Worm (Caenorhabditis elegans): ENCODE measurements around the gene F13A7.11.
"Not testable (repeated sequence)": the region's sequence is repeated elsewhere in the genome, so short reads cannot be mapped to it uniquely, and the experiment has no call there.

Gene F13A7.11

ce11 chrV:16399388-16399787 is 4.3 kb upstream of the F13A7.11 start, which contains the start of gene sre-36:
Gene sre-36, plus strand, starts transcription at chrV:16399688.
- TF ChIP-seq mep-1 (tag; optimal IDR thresholded peaks at IDR 0.05) (no peak), tbx-2 (tag; optimal IDR thresholded peaks at IDR 0.05) (no peak)

DNA sequence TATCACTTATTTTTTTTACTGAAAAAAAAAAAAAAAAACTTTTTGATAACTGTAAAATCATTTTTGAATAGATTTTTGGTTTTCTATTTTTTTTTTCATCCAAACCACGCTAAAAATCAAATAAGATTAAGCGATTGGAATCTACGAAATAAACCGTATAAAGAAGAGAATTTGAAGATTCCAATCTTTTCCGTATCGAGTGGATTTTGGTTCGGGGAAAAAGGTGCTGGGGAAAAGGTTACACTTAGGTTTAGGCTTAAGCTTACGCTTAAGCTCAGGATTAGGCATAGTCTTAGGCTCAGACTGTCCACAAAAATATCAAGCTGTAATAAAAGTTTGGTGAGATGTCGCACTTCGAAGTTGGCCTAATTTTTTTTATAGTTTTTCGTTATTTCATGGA is 635 bp upstream of the F13A7.11 start, which contains the start of gene F13A7.12:
Gene F13A7.12, plus strand, starts transcription at position 301 of the 400 bp plus-strand sequence.
- TF ChIP-seq lin-13 (GFP tag; optimal IDR thresholded peaks at IDR 0.05) (no peak), unc-62 (GFP tag; optimal IDR thresholded peaks at IDR 0.05) (no peak), nhr-47 (tag; optimal IDR thresholded peaks at IDR 0.05) (no peak)

DNA sequence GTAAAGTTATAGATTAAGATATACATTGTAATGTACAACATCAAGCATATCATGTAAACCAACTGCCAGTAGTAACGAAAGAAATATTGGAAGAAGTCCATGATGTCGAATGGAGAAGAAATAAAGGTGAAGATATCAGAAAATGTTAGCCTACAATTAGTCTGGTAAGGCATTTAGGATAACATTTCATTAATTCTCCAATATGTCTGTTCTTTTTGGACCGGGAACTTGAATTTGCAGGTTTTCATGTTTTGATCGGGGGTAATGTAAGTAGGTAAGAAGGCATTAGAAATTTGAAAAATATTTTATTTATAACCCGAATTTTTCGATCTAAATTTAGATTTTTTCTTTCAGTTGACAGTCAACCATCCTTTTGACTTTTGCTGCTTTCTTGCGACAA is 1.4 kb downstream of the F13A7.11 start, which contains the start of gene srd-63:
Gene srd-63, minus strand, starts transcription at position 101 of the 400 bp plus-strand sequence.
- TF ChIP-seq fkh-10 (GFP tag; optimal IDR thresholded peaks at IDR 0.05) (no peak), nhr-84 (tag; optimal IDR thresholded peaks at IDR 0.05) (no peak)

- peak in 1 of 2 experiments; percentile 28 for TF ChIP-seq lin-35 (GFP tag; optimal IDR thresholded peaks at IDR 0.05)
- TF ChIP-seq mef-2 (tag; optimal IDR thresholded peaks at IDR 0.05): no peak
- peak; percentile 75 for TF ChIP-seq nhr-20 (tag; optimal IDR thresholded peaks at IDR 0.05)
- no peak for TF ChIP-seq zip-4 (GFP tag; optimal IDR thresholded peaks at IDR 0.05)
- no peak for TF ChIP-seq lin-39 (tag; optimal IDR thresholded peaks at IDR 0.05)
- TF ChIP-seq mep-1 (tag; optimal IDR thresholded peaks at IDR 0.05): no peak
- no peak for TF ChIP-seq swsn-7 (tag; optimal IDR thresholded peaks at IDR 0.05)
- TF ChIP-seq ztf-4 (tag; optimal IDR thresholded peaks at IDR 0.05): no peak
- no peak for TF ChIP-seq irx-1 (tag; optimal IDR thresholded peaks at IDR 0.05)
- TF ChIP-seq ceh-88 (GFP tag; IDR thresholded peaks at IDR 0.05): no peak
- no peak for TF ChIP-seq ceh-82 (tag; optimal IDR thresholded peaks at IDR 0.05)
- no peak for TF ChIP-seq ama-1 (optimal IDR thresholded peaks at IDR 0.05)
- TF ChIP-seq pax-3 (tag; optimal IDR thresholded peaks at IDR 0.05): no peak
- TF ChIP-seq nhr-90 (tag; optimal IDR thresholded peaks at IDR 0.05; ENCODE audit: poor library complexity): no peak
- no peak for TF ChIP-seq unc-98 (GFP tag; IDR thresholded peaks at IDR 0.05)
- TF ChIP-seq hlh-17 (GFP tag; optimal IDR thresholded peaks at IDR 0.05; ENCODE audit: borderline replicate concordance): no peak
- no peak for TF ChIP-seq Y116A8C.19 (tag; optimal IDR thresholded peaks at IDR 0.05; ENCODE audit: borderline replicate concordance)
- TF ChIP-seq elt-2 (tag; optimal IDR thresholded peaks at IDR 0.05): peak; percentile 4
- TF ChIP-seq aly-2 (tag; optimal IDR thresholded peaks at IDR 0.05): no peak
Observed at ce11 chrV:16390655-16391054, 4.4 kb downstream of the F13A7.11 start, which contains the start of gene gst-44. Gene gst-44, plus strand, starts transcription at chrV:16390891.

DNA sequence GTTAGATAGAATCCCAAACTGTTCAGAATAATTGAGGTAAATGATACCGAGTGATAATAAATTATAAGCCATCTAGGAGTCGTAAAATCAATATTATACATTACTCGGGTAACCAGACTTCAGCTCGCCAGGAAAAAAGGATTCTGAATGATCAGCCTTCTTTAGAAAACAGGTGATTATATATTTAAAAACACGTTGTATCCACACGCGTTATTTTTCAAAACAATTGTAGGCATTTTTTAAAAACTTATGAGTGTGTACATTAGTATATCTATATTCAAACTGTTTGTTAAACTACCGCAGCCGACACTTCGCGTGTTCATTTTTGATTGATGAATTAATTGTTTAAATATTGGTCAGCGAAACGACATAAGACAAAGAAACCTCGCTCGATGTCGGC is 6.8 kb downstream of the F13A7.11 start, which contains the start of gene sri-65:
Gene sri-65, minus strand, starts transcription at position 101 of the 400 bp plus-strand sequence.
- TF ChIP-seq hpl-2 (GFP tag; optimal IDR thresholded peaks at IDR 0.05) (no peak), ztf-11 (tag; optimal IDR thresholded peaks at IDR 0.05) (no peak), fkh-4 (tag; optimal IDR thresholded peaks at IDR 0.05; ENCODE audit: borderline replicate concordance) (no peak), nhr-76 (tag; optimal IDR thresholded peaks at IDR 0.05) (no peak), hlh-4 (tag; optimal IDR thresholded peaks at IDR 0.05) (peak; percentile 88), ceh-90 (tag; optimal IDR thresholded peaks at IDR 0.05) (no peak)

ce11 chrV:16383729-16384128 is 11.4 kb downstream of the F13A7.11 start, which contains the start of gene F13A7.7:
Gene F13A7.7, minus strand, starts transcription at chrV:16383829.
- not testable (repeated sequence) for TF ChIP-seq hlh-4, mdl-1, tlp-1 (tag; optimal IDR thresholded peaks at IDR 0.05)

Data from whole organism, L1 larva.